Fruit fly (Drosophila melanogaster): ENCODE measurements around the gene CG17032.

- TF ChIP-seq Dll (optimal IDR thresholded peaks at IDR 0.05) (no peak), psq (optimal IDR thresholded peaks at IDR 0.05) (no peak), CG8478 (optimal IDR thresholded peaks at IDR 0.05) (no peak), pan (optimal IDR thresholded peaks at IDR 0.05) (no peak), EcR (GFP tag; optimal IDR thresholded peaks at IDR 0.05) (no peak)
Measured at dm6 chr3L:15968686-15969085, 10.0 kb downstream of the CG17032 start.

Measured in whole organism.